Worm (Caenorhabditis elegans) whole organism, L3 larva: Measurements from ENCODE around the gene fipr-9.

ENCODE experiments used
- R02D3.7 ChIP-seq: fragments of 150-350 bp; optimal IDR thresholded peaks from 2 replicates; lab custom pipeline; 2014; ENCODE audit warnings: missing biosample characterization, missing genetic modification characterization
- ZK546.5 ChIP-seq: sonication (generic microtip); optimal IDR thresholded peaks from 2 replicates; lab custom pipeline; 2017; ENCODE audit warnings: missing biosample characterization, missing genetic modification characterization
- aly-2 ChIP-seq: fragments of 150-350 bp; optimal IDR thresholded peaks from 2 replicates; lab custom pipeline; 2014; ENCODE audit warnings: missing biosample characterization, missing genetic modification characterization
- ceh-16 ChIP-seq: sonication (generic microtip); optimal IDR thresholded peaks from 2 replicates; lab custom pipeline; 2017; ENCODE audit warnings: missing biosample characterization, missing genetic modification characterization
- ceh-28 ChIP-seq: fragments of 150-350 bp; optimal IDR thresholded peaks from 2 replicates; lab custom pipeline; 2014; ENCODE audit warnings: missing biosample characterization, missing genetic modification reagents, missing genetic modification characterization
- ceh-9 ChIP-seq: sonication (generic microtip); optimal IDR thresholded peaks from 2 replicates; lab custom pipeline; 2018; ENCODE audit warnings: missing biosample characterization, missing genetic modification characterization
- egl-27 ChIP-seq: sonication (generic microtip); optimal IDR thresholded peaks from 4 replicates; lab custom pipeline; 2017; ENCODE audit warnings: missing biosample characterization, missing genetic modification reagents, missing genetic modification characterization
- egl-5 ChIP-seq: fragments of 150-350 bp; optimal IDR thresholded peaks from 2 replicates; lab custom pipeline; 2017; ENCODE audit warnings: missing biosample characterization, missing genetic modification reagents, missing genetic modification characterization, inconsistent platforms
- elt-2 ChIP-seq: sonication (generic microtip); optimal IDR thresholded peaks from 2 replicates; lab custom pipeline; 2016; ENCODE audit warnings: missing genetic modification reagents, mild to moderate bottlenecking, missing genetic modification characterization, missing compliant biosample characterization
- elt-3 ChIP-seq, 3 experiments: fragments of 150-350 bp in 1 of 3; sonication (generic microtip) in 2 of 3; optimal IDR thresholded peaks; 2 replicates in 2 of 3; 4 replicates in 1 of 3; lab custom pipeline; 2014 to 2017; ENCODE audit warnings: missing biosample characterization in 3 of 3, missing genetic modification characterization in 3 of 3
- eor-1 ChIP-seq, 2 experiments: fragments of 150-350 bp; optimal IDR thresholded peaks; 2 replicates each; lab custom pipeline; 2014 to 2018; ENCODE audit warnings: missing biosample characterization in 2 of 2, missing genetic modification characterization in 2 of 2
- fkh-2 ChIP-seq: fragments of 150-350 bp; optimal IDR thresholded peaks from 2 replicates; lab custom pipeline; 2014; ENCODE audit warnings: missing biosample characterization, missing genetic modification reagents, missing genetic modification characterization
- fos-1 ChIP-seq: fragments of 150-350 bp; optimal IDR thresholded peaks from 2 replicates; lab custom pipeline; 2014; ENCODE audit warnings: missing biosample characterization, missing genetic modification characterization
- hmg-11 ChIP-seq: sonication (generic microtip); optimal IDR thresholded peaks from 2 replicates; lab custom pipeline; 2016; ENCODE audit warnings: missing genetic modification characterization, missing compliant biosample characterization
- jun-1 ChIP-seq: fragments of 150-350 bp; optimal IDR thresholded peaks from 2 replicates; lab custom pipeline; 2014; ENCODE audit warnings: missing biosample characterization, missing genetic modification reagents, missing genetic modification characterization
- lsy-12 ChIP-seq: sonication (generic microtip); optimal IDR thresholded peaks from 2 replicates; lab custom pipeline; 2016; ENCODE audit warnings: mild to moderate bottlenecking, missing genetic modification characterization, missing compliant biosample characterization
- mdl-1 ChIP-seq: fragments of 150-350 bp; optimal IDR thresholded peaks from 2 replicates; lab custom pipeline; 2014; ENCODE audit warnings: missing biosample characterization, missing genetic modification characterization
- mml-1 ChIP-seq: fragments of 150-350 bp; sonication (generic microtip); optimal IDR thresholded peaks from 3 replicates; lab custom pipeline; 2014; ENCODE audit warnings: missing biosample characterization, missing genetic modification characterization
- nfya-1 ChIP-seq: sonication (generic microtip); optimal IDR thresholded peaks from 2 replicates; lab custom pipeline; 2017; ENCODE audit warnings: missing genetic modification characterization, mild to moderate bottlenecking, missing compliant biosample characterization, antibody characterized with exemption, moderate library complexity; ENCODE audit not compliant: insufficient read depth
- nhr-12 ChIP-seq: fragments of 150-350 bp; optimal IDR thresholded peaks from 2 replicates; lab custom pipeline; 2014; ENCODE audit warnings: missing biosample characterization, missing genetic modification characterization
- nhr-237 ChIP-seq: fragments of 150-350 bp; optimal IDR thresholded peaks from 2 replicates; lab custom pipeline; 2014; ENCODE audit warnings: missing biosample characterization, missing genetic modification characterization
- nhr-25 ChIP-seq: sonication (generic microtip); optimal IDR thresholded peaks from 2 replicates; lab custom pipeline; 2017; ENCODE audit warnings: missing biosample characterization, missing genetic modification characterization
- nhr-28 ChIP-seq: fragments of 150-350 bp; optimal IDR thresholded peaks from 2 replicates; lab custom pipeline; 2014; ENCODE audit warnings: missing biosample characterization, missing genetic modification characterization
- nhr-43 ChIP-seq: sonication (generic microtip); optimal IDR thresholded peaks from 2 replicates; lab custom pipeline; 2016; ENCODE audit warnings: mild to moderate bottlenecking, missing genetic modification characterization, missing compliant biosample characterization; ENCODE audit not compliant: poor library complexity, severe bottlenecking
- nhr-67 ChIP-seq: fragments of 150-350 bp; optimal IDR thresholded peaks from 2 replicates; lab custom pipeline; 2014; ENCODE audit warnings: missing biosample characterization, missing genetic modification characterization
- pha-4 ChIP-seq: fragments of 150-350 bp; optimal IDR thresholded peaks from 2 replicates; lab custom pipeline; 2014; ENCODE audit warnings: missing biosample characterization, missing genetic modification reagents, missing genetic modification characterization
- pqm-1 ChIP-seq: fragments of 150-350 bp; optimal IDR thresholded peaks from 2 replicates; lab custom pipeline; 2017; ENCODE audit warnings: missing biosample characterization, missing genetic modification characterization, inconsistent platforms
- sea-2 ChIP-seq: fragments of 150-350 bp; sonication (generic microtip); optimal IDR thresholded peaks from 4 replicates; lab custom pipeline; 2014; ENCODE audit warnings: missing biosample characterization, missing genetic modification reagents, missing genetic modification characterization
- skn-1 ChIP-seq: fragments of 150-350 bp; optimal IDR thresholded peaks from 2 replicates; lab custom pipeline; 2014; ENCODE audit warnings: missing biosample characterization, missing genetic modification characterization
- snpc-4 ChIP-seq: fragments of 150-350 bp; optimal IDR thresholded peaks from 2 replicates; lab custom pipeline; 2014; ENCODE audit warnings: missing biosample characterization, missing genetic modification characterization
- unc-39 ChIP-seq: sonication (generic microtip); optimal IDR thresholded peaks from 4 replicates; lab custom pipeline; 2017; ENCODE audit warnings: missing biosample characterization, missing genetic modification characterization
- ztf-11 ChIP-seq: fragments of 150-350 bp; optimal IDR thresholded peaks from 2 replicates; lab custom pipeline; 2014; ENCODE audit warnings: missing biosample characterization, missing genetic modification characterization

fipr-9 gene

DNA sequence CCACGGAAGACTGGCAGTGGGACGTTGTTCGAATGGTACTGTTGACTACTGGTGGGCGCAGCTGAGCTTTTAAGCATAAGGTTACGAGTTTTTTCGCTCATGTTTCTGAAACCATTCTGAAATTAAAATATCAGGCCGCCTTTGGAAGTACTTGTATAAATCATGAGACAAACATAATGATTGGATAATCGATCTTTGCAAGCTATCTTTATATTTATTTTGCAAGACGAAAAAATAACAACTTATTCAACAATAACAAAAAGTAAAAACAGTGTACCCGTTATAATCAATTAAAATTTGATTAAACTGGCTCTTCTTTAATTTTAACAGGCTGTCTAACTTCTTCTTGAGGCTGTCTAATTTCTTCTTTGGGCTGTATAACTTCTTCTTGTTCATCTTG is 16.0 kb upstream of the fipr-9 start, which contains the start of gene ZK856.16:
ZK856.16 (minus strand) TSS at position 101 of the 400 bp plus-strand sequence.
- TF ChIP-seq fkh-2 (tag; lab: Kevin White, UChicago) (no peak), pha-4 (tag; lab: Kevin White, UChicago) (no peak), nhr-12 (tag; lab: Kevin White, UChicago) (no peak), ceh-9 (tag; lab: Kevin White, UChicago) (no peak), nhr-67 (no peak), egl-27 (tag; lab: Kevin White, UChicago) (no peak), skn-1 (tag; lab: Kevin White, UChicago) (no peak), egl-5 (tag; lab: Kevin White, UChicago) (no peak), mml-1 (tag; lab: Kevin White, UChicago) (no peak), mdl-1 (tag; lab: Kevin White, UChicago) (no peak), nhr-43 (tag; lab: Kevin White, UChicago) (no peak), nhr-28 (tag; lab: Kevin White, UChicago) (no peak)

DNA sequence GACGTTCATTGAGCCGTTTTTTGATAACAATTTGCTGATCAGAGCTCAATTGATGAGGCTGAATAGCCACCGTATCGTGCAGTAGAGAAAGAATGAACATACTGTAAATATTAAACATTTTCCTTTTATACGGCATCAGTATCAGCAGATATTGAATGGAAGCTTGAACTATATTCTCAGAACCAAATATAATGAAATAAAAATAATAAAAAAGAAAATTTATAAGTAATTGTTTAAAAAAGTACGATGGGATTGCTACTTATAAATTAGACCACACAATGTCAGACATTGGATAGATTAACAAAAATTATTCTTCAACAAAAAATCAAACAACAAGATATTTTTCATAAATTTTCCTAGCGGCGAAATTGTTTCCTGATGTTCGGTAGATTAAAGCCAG is 15.0 kb upstream of the fipr-9 start, which contains the start of gene rpc-25:
rpc-25 (minus strand) TSS at position 101 of the 400 bp plus-strand sequence.
- no peak for TF ChIP-seq aly-2 (tag; lab: Kevin White, UChicago)
- TF ChIP-seq, all 47 proteins: peak for 0

DNA sequence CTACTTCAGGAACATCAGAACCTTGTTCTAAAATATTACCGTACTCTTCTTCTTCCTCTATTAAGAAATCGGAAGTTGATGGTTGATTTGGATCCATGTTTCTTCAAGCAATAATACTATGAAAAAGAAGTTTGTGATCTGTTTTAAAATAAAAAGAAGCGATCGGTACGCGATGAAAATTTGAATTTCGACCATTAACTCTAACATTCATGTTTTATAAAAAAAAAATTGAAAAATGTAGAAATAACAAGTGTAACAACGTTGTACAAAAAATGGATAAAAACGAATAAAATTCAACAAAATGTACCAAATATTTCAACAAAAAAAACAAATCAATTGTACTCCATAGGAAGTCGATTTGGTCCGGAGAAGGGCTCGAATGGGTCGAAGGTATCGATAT is 11.2 kb upstream of the fipr-9 start, which contains the start of gene tftc-3:
tftc-3 (minus strand) TSS at position 101 of the 400 bp plus-strand sequence.
- TF ChIP-seq jun-1 (tag; lab: Kevin White, UChicago) (no peak), eor-1 (tag; optimal IDR thresholded peaks at IDR 0.05; lab: Kevin White, UChicago) (no peak), nhr-237 (tag; lab: Kevin White, UChicago) (no peak), nfya-1 (tag; lab: Kevin White, UChicago) (no peak), ZK546.5 (tag; lab: Kevin White, UChicago) (no peak), sea-2 (GFP tag; lab: Kevin White, UChicago) (no peak), nhr-43 (tag; lab: Kevin White, UChicago) (no peak)

DNA sequence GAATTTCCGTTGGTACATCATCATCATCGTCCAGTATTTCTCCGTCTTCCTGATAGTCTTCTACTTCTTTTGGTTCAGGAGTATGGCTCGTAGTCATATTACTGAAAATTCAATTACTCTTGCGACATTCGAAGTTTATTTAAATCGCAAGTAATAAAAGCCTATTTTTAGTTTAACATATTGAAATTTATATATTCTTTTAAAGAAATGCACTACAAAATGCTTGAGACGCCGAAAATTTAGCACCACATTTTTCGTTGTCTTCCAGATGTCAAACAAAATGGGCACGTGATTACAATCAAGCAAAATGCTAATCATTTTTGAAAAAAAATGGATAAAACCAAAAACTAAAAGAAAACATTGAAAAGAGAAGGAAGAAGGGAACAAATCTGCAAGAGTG is 9.4 kb upstream of the fipr-9 start, which contains the start of gene zhit-3:
zhit-3 (minus strand) TSS at position 101 of the 400 bp plus-strand sequence.
- no peak for TF ChIP-seq nhr-25 (tag; lab: Kevin White, UChicago)
- TF ChIP-seq eor-1 (tag; optimal IDR thresholded peaks at IDR 0.05; lab: Kevin White, UChicago), result no peak
- TF ChIP-seq ceh-28 (tag; lab: Kevin White, UChicago), result no peak
- TF ChIP-seq aly-2 (tag; lab: Kevin White, UChicago), result no peak
- no peak for TF ChIP-seq hmg-11 (tag; lab: Kevin White, UChicago)
- no peak for TF ChIP-seq lsy-12 (tag; lab: Kevin White, UChicago)
- no peak for TF ChIP-seq ceh-16
- no peak for TF ChIP-seq pqm-1 (tag; lab: Kevin White, UChicago)
- no peak for TF ChIP-seq unc-39 (tag; lab: Kevin White, UChicago)
- TF ChIP-seq snpc-4 (tag; lab: Kevin White, UChicago), result no peak
- TF ChIP-seq, all 47 proteins: peak for 0

DNA sequence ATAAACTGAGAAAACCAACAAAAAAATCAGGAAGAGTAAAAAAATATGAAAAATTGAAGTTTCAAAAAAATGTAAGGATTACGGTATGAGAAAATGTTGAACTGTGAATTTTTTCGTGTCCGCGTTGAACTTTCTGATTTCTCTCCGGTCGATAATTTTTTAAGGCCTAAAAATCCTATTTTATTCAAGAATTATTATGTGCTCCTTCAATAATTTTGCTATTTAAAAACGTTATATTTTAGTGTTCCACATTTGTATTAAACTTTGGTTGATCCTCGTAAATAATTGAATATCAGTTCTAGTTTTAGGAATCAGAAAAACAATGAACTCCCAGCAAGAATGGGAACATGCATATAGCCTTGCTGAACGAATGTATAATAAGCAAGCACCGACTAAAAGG is 8.8 kb upstream of the fipr-9 start, which contains the start of gene hpo-40:
hpo-40 (plus strand) TSS at position 301 of the 400 bp plus-strand sequence.
- TF ChIP-seq sea-2 (GFP tag; lab: Kevin White, UChicago), result no peak
- TF ChIP-seq nhr-28 (tag; lab: Kevin White, UChicago), result no peak
- no peak for TF ChIP-seq R02D3.7 (tag; lab: Kevin White, UChicago)
- TF ChIP-seq pha-4 (tag; lab: Kevin White, UChicago), result no peak
- TF ChIP-seq mdl-1 (tag; lab: Kevin White, UChicago), result no peak
- TF ChIP-seq fos-1 (tag; lab: Kevin White, UChicago), result no peak
- TF ChIP-seq ztf-11, result no peak
- TF ChIP-seq elt-3 (tag; optimal IDR thresholded peaks at IDR 0.05; lab: Kevin White, UChicago), result no peak
- no peak for TF ChIP-seq elt-2 (tag; lab: Kevin White, UChicago)
